Worm (Caenorhabditis elegans): ENCODE data around the gene C45B2.3.

C45B2.3 gene

ce11 chrX:6091967-6092366, 9.2 kb downstream of the C45B2.3 start, which contains the start of gene hsp-3 (continued):
- TF ChIP-seq Y95B8A.8 (GFP tag; IDR thresholded peaks at IDR 0.05) = peak; percentile 85; the same call in 1 of the 2 replicates
- TF ChIP-seq ztf-26 (tag; optimal IDR thresholded peaks at IDR 0.05) = peak; percentile 95
- peak; percentile 96 for TF ChIP-seq chd-7 (tag; optimal IDR thresholded peaks at IDR 0.05)
- no peak for TF ChIP-seq F10E7.11 (tag; optimal IDR thresholded peaks at IDR 0.05)
- peak; percentile 80 for TF ChIP-seq Y56A3A.18 (GFP tag; IDR thresholded peaks at IDR 0.05)
- TF ChIP-seq mxl-1 (tag; optimal IDR thresholded peaks at IDR 0.05) = no peak
- TF ChIP-seq rec-8 (tag; optimal IDR thresholded peaks at IDR 0.05) = peak in 1 of 2 experiments; percentile 10
- TF ChIP-seq dox-1 (GFP tag; IDR thresholded peaks at IDR 0.05) = peak; percentile 98
- peak; percentile 74 for TF ChIP-seq ztf-18 (tag; optimal IDR thresholded peaks at IDR 0.05)
- TF ChIP-seq Y79H2A.3 (GFP tag; conservative IDR thresholded peaks at IDR 0.05) = no peak
- TF ChIP-seq nfya-1 (tag; optimal IDR thresholded peaks at IDR 0.05; ENCODE audit: borderline replicate concordance, insufficient read depth) = no peak
- no peak for TF ChIP-seq hmg-20 (GFP tag; IDR thresholded peaks at IDR 0.05)
- peak; percentile 33 for TF ChIP-seq B0261.1 (tag; optimal IDR thresholded peaks at IDR 0.05)
- peak; percentile 99 for TF ChIP-seq ets-4 (GFP tag; optimal IDR thresholded peaks at IDR 0.05)
- peak; percentile 95 for TF ChIP-seq lir-1 (GFP tag; conservative IDR thresholded peaks at IDR 0.05)
- peak; percentile 73 for TF ChIP-seq tbp1 (GFP tag; optimal IDR thresholded peaks at IDR 0.05)
- peak; percentile 100 for TF ChIP-seq zfh-2 (GFP tag; conservative IDR thresholded peaks at IDR 0.05)
- TF ChIP-seq cebp-2 (GFP tag; IDR thresholded peaks at IDR 0.05) = no peak
- TF ChIP-seq tbx-9 (tag; optimal IDR thresholded peaks at IDR 0.05; ENCODE audit: borderline replicate concordance) = no peak
- no peak for TF ChIP-seq ceh-100 (GFP tag; IDR thresholded peaks at IDR 0.05)
- no peak for TF ChIP-seq ccch-3 (GFP tag; optimal IDR thresholded peaks at IDR 0.05)
- 0 out of 2 replicates have a peak, but pooled peaks have one; percentile 15 for TF ChIP-seq attf-3 (GFP tag; conservative IDR thresholded peaks at IDR 0.05)
- TF ChIP-seq lin-26 (GFP tag; IDR thresholded peaks at IDR 0.05) = peak; percentile 90
- 0 out of 2 replicates have a peak, but pooled peaks have one; percentile 42 for TF ChIP-seq F39B2.1 (GFP tag; IDR thresholded peaks at IDR 0.05)
- TF ChIP-seq hsf-1 (GFP tag; IDR thresholded peaks at IDR 0.05) = no peak
- peak; percentile 100 for TF ChIP-seq nfyb-1 (GFP tag; IDR thresholded peaks at IDR 0.05)
- TF ChIP-seq unc-62 (GFP tag; optimal IDR thresholded peaks at IDR 0.05) = peak; percentile 86
- peak; percentile 70; the same call in 1 of the 2 replicates for TF ChIP-seq C17E4.6 (GFP tag; IDR thresholded peaks at IDR 0.05)
- peak; percentile 1 for TF ChIP-seq hrde-1 (tag; optimal IDR thresholded peaks at IDR 0.05; ENCODE audit: borderline replicate concordance)
- TF ChIP-seq bed-2 (GFP tag; IDR thresholded peaks at IDR 0.05) = peak; percentile 72; the same call in 1 of the 2 replicates
- TF ChIP-seq hlh-12 (tag; optimal IDR thresholded peaks at IDR 0.05) = no peak
- peak; percentile 85 for TF ChIP-seq somi-1 (GFP tag; optimal IDR thresholded peaks at IDR 0.05)
- TF ChIP-seq nhr-80 (tag; optimal IDR thresholded peaks at IDR 0.05) = peak; percentile 100
- no peak for TF ChIP-seq sdz-38 (tag; optimal IDR thresholded peaks at IDR 0.05)
- TF ChIP-seq ceh-91 (GFP tag; IDR thresholded peaks at IDR 0.05) = no peak
- TF ChIP-seq ceh-58 (GFP tag; IDR thresholded peaks at IDR 0.05) = no peak
- no peak for TF ChIP-seq dpl-1 (GFP tag; optimal IDR thresholded peaks at IDR 0.05)
- peak; percentile 49 for TF ChIP-seq ZK185.1 (tag; optimal IDR thresholded peaks at IDR 0.05; ENCODE audit: poor library complexity, severe bottlenecking)
- peak; percentile 95 for TF ChIP-seq hmg-1.2 (GFP tag; IDR thresholded peaks at IDR 0.05)
- TF ChIP-seq fkh-3 (tag; optimal IDR thresholded peaks at IDR 0.05) = peak; percentile 31
- TF ChIP-seq egl-18 (GFP tag; IDR thresholded peaks at IDR 0.05) = peak; percentile 82; the same call in 1 of the 2 replicates
- TF ChIP-seq ceh-40 (GFP tag; IDR thresholded peaks at IDR 0.05) = 0 out of 2 replicates have a peak, but pooled peaks have one; percentile 50
- TF ChIP-seq madf-3 (GFP tag; IDR thresholded peaks at IDR 0.05) = peak; percentile 97
- peak; percentile 5 for TF ChIP-seq mel-28 (tag; optimal IDR thresholded peaks at IDR 0.05; ENCODE audit: borderline replicate concordance)
- peak; percentile 88 for TF ChIP-seq repo-1 (tag; optimal IDR thresholded peaks at IDR 0.05)
- TF ChIP-seq rpc-1 (optimal IDR thresholded peaks at IDR 0.05) = no peak
- no peak for TF ChIP-seq rpc-1 (tag; optimal IDR thresholded peaks at IDR 0.05)
- TF ChIP-seq ztf-3 (GFP tag; optimal IDR thresholded peaks at IDR 0.05) = peak; percentile 85
- peak; percentile 35; the same call in 1 of the 2 replicates for TF ChIP-seq aptf-2 (GFP tag; conservative IDR thresholded peaks at IDR 0.05)

Measured in whole organism, young adult.